Worm (Caenorhabditis elegans): ENCODE measurements around the gene tag-241.

tag-241 gene

ce11 chrX:11843363-11843762 lies 19.6 kb downstream of the tag-241 start, which contains the start of gene F54F7.2:
TSS of gene F54F7.2 (plus strand) at chrX:11843663.
- TF ChIP-seq unc-62 (GFP tag; optimal IDR thresholded peaks at IDR 0.05), result no peak

DNA sequence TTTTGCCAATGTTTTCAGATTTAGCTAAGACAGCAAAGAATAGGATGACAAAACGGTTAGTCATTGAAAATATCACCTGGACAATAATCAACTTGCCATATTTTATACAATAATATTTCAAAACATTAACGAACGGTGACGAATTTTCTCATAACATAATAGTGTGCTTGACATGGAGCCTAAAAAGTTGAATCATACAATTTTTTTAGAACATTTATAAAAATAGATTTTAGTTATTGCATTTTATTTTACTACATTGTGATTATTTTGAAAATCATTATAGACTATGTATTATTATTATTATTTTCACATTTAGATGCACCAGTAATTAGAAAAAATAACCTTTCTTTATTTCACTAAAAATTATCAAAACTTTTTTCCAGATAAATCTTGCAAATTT lies 24.8 kb downstream of the tag-241 start, which contains the start of gene F54F7.9:
Gene F54F7.9, minus strand, starts transcription at position 101 of the 400 bp plus-strand sequence.
- no peak for TF ChIP-seq unc-62 (GFP tag; optimal IDR thresholded peaks at IDR 0.05)

DNA sequence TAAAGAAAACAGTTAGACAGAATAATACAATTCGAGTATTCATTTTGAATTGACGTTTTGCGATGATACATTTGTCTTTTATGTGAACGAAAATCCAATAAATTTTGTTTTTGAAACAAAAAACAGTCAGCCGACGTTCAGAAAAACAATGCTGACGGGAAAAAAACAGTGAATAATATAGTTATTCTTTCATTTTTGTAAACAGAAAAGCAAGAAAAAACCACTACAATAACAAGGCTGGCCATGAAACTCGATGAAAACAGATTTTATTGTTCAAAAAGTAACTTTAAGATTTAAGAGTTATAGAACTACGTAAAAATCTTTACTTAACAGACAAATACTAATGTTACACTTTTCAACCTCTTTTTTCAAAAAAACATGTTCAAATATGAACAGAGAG lies 26.3 kb downstream of the tag-241 start, which contains the start of gene F54F7.3:
Gene F54F7.3, minus strand, starts transcription at position 101 of the 400 bp plus-strand sequence.
- no peak for TF ChIP-seq unc-62 (GFP tag; optimal IDR thresholded peaks at IDR 0.05)

- no peak for TF ChIP-seq unc-62 (GFP tag; optimal IDR thresholded peaks at IDR 0.05)
Observed at ce11 chrX:11850572-11850971, 26.8 kb downstream of the tag-241 start, which contains the start of gene F54F7.14. TSS of gene F54F7.14 (plus strand) at chrX:11850872.

DNA sequence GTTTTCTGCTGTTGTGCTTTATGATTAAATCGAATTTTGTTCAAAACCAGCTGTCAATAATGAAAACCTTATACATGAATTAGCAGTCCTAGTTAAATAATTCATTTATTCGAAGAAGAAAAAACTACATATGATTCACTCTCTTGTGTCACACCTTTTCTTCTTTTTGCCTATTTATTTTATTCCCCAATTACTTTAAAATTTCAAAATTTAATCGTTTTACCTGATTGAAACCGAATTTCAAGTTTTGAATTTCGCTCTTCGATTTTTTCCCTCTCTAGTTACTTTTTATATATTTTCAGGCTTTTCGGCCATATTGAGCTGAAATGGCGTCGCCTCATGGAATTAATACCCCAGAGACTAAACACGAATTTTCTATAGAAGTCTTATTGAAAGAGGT lies 28.7 kb downstream of the tag-241 start, which contains the start of gene xtr-1:
Gene xtr-1, plus strand, starts transcription at position 301 of the 400 bp plus-strand sequence.
- no peak for TF ChIP-seq unc-62 (GFP tag; optimal IDR thresholded peaks at IDR 0.05)

DNA sequence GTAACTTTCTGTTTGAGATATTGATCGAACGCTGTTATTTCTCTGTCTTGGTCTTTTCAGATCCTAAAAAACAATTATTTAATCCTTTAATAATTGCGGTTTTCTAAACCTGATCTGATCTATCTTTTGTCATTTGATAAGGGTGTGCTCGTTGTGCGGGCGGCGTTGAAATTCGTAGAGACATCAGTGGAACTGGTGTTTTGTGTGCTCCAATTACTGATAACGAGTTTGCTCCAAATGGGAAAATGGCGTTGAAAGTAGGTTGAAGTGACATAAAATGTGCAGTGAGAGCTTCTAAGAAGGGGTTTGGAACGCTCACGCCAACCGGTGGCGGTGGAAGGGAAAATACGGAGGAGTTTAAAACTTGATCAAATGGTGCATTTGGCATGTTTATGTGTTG lies 30.6 kb downstream of the tag-241 start:
- no peak for TF ChIP-seq unc-62 (GFP tag; optimal IDR thresholded peaks at IDR 0.05)

- TF ChIP-seq unc-62 (GFP tag; optimal IDR thresholded peaks at IDR 0.05), result no peak
Observed at ce11 chrX:11854903-11855302, 31.1 kb downstream of the tag-241 start, which contains the start of gene F54F7.8. TSS of gene F54F7.8 (minus strand) at chrX:11855003.

ce11 chrX:11856214-11856613 lies 32.4 kb downstream of the tag-241 start:
- TF ChIP-seq unc-62 (GFP tag; optimal IDR thresholded peaks at IDR 0.05), result no peak

ce11 chrX:11857178-11857577 lies 33.4 kb downstream of the tag-241 start, which contains the start of gene mes-1:
TSS of gene mes-1 (plus strand) at chrX:11857478.
- no peak for TF ChIP-seq unc-62 (GFP tag; optimal IDR thresholded peaks at IDR 0.05)

- no peak for TF ChIP-seq unc-62 (GFP tag; optimal IDR thresholded peaks at IDR 0.05)
Observed at ce11 chrX:11863307-11863706, 39.5 kb downstream of the tag-241 start, which contains the start of gene F54F7.10. TSS of gene F54F7.10 (plus strand) at chrX:11863607.

DNA sequence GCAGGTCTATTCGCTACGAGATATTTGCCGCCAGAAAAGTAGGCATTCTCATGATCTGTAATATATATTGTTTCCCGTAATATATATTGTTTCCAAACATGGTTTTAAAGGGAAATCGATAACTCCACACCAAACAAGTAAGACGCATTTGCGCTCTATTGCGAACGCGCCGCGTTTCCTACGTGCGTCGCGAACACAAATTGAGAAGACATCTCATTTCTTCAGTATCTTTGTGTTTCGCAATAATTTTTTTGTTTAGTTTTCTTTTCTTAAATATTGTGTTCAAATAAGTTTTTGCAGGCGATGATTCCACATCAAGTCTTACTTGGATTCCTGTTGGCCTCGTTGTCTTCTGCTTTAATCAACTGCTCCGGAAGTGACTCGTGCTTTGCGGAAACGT lies 41.3 kb downstream of the tag-241 start, which contains the start of gene F54F7.6:
Gene F54F7.6, plus strand, starts transcription at position 301 of the 400 bp plus-strand sequence.
- TF ChIP-seq unc-62 (GFP tag; optimal IDR thresholded peaks at IDR 0.05), result no peak

DNA sequence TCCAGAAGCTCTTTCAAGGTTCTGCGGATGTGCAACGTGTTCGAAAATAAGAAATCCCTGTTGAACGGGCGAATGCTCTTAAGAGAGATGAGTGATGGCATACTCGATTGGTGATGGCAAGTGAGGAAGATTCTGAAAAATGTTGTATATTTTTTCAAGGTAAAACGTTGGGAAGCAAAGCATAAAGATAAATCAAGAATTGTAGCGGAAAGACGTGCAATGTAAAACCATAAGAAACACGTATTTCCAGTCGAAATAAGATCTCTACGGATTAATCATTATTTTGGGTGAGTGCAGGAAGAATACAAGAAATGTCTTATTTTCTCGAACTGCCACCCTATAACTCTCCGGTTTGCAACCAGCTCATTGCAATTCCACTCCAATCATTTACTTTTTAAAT lies 45.5 kb downstream of the tag-241 start, which contains the start of gene dot-1.2:
Gene dot-1.2, minus strand, starts transcription at position 101 of the 400 bp plus-strand sequence.
- no peak for TF ChIP-seq unc-62 (GFP tag; optimal IDR thresholded peaks at IDR 0.05)

- no peak for TF ChIP-seq unc-62 (GFP tag; optimal IDR thresholded peaks at IDR 0.05)
Observed at ce11 chrX:11870393-11870792, 46.6 kb downstream of the tag-241 start.

DNA sequence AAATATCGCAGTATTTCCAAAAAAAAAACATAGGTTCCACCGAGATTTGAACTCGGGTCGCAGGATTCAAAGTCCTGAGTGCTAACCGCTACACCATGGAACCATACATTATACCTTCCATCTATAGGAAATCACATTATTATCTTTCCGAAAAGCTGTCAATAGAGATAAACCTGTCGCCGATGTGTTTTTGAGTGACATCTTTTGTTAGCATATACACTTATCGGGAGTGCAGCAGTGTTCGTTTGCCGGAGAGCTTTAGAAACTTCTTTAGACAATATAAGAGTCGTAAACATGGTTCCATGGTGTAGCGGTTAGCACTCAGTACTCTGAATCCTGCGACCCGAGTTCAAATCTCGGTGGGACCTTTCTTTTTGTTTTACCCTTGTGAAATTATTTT lies 48.4 kb downstream of the tag-241 start:
- TF ChIP-seq unc-62 (GFP tag; optimal IDR thresholded peaks at IDR 0.05), result no peak

ce11 chrX:11875260-11875659 lies 51.5 kb downstream of the tag-241 start, which contains the start of gene Y62H9A.1:
TSS of gene Y62H9A.1 (plus strand) at chrX:11875541.
- TF ChIP-seq unc-62 (GFP tag; optimal IDR thresholded peaks at IDR 0.05), result no peak

ce11 chrX:11878109-11878508 lies 54.3 kb downstream of the tag-241 start, which contains the start of gene Y62H9A.2:
TSS of gene Y62H9A.2 (minus strand) at chrX:11878209.
- no peak for TF ChIP-seq unc-62 (GFP tag; optimal IDR thresholded peaks at IDR 0.05)

- no peak for TF ChIP-seq unc-62 (GFP tag; optimal IDR thresholded peaks at IDR 0.05)
Observed at ce11 chrX:11879871-11880270, 56.1 kb downstream of the tag-241 start, which contains the start of the genes Y62H9A.3 and Y62H9A.4. TSS of gene Y62H9A.3 (minus strand) at chrX:11879971. TSS of gene Y62H9A.4 (plus strand) at chrX:11880126.
